Worm (Caenorhabditis elegans) whole organism, L3 larva: Measurements from ENCODE around the gene C06G3.3.

Experiments
- R02D3.7 ChIP-seq: fragments of 150-350 bp; optimal IDR thresholded peaks from 2 replicates; lab custom pipeline; 2014; ENCODE audit warnings: missing biosample characterization, missing genetic modification characterization
- ZK546.5 ChIP-seq: sonication (generic microtip); optimal IDR thresholded peaks from 2 replicates; lab custom pipeline; 2017; ENCODE audit warnings: missing biosample characterization, missing genetic modification characterization
- ama-1 ChIP-seq: fragments of 150-350 bp; optimal IDR thresholded peaks from 2 replicates; lab custom pipeline; 2018
- ceh-16 ChIP-seq: sonication (generic microtip); optimal IDR thresholded peaks from 2 replicates; lab custom pipeline; 2017; ENCODE audit warnings: missing biosample characterization, missing genetic modification characterization
- ceh-28 ChIP-seq: fragments of 150-350 bp; optimal IDR thresholded peaks from 2 replicates; lab custom pipeline; 2014; ENCODE audit warnings: missing biosample characterization, missing genetic modification reagents, missing genetic modification characterization
- ceh-9 ChIP-seq: sonication (generic microtip); optimal IDR thresholded peaks from 2 replicates; lab custom pipeline; 2018; ENCODE audit warnings: missing biosample characterization, missing genetic modification characterization
- egl-27 ChIP-seq: sonication (generic microtip); optimal IDR thresholded peaks from 4 replicates; lab custom pipeline; 2017; ENCODE audit warnings: missing biosample characterization, missing genetic modification reagents, missing genetic modification characterization
- elt-1 ChIP-seq: fragments of 150-350 bp; optimal IDR thresholded peaks from 2 replicates; lab custom pipeline; 2014; ENCODE audit warnings: missing biosample characterization, missing genetic modification characterization
- elt-2 ChIP-seq: sonication (generic microtip); optimal IDR thresholded peaks from 2 replicates; lab custom pipeline; 2016; ENCODE audit warnings: missing genetic modification reagents, mild to moderate bottlenecking, missing genetic modification characterization, missing compliant biosample characterization
- elt-3 ChIP-seq, 3 experiments: fragments of 150-350 bp in 1 of 3; sonication (generic microtip) in 2 of 3; optimal IDR thresholded peaks; 2 replicates in 2 of 3; 4 replicates in 1 of 3; lab custom pipeline; 2014 to 2017; ENCODE audit warnings: missing biosample characterization in 3 of 3, missing genetic modification characterization in 3 of 3
- eor-1 ChIP-seq, 2 experiments: fragments of 150-350 bp; optimal IDR thresholded peaks; 2 replicates each; lab custom pipeline; 2014 to 2018; ENCODE audit warnings: missing biosample characterization in 2 of 2, missing genetic modification characterization in 2 of 2
- fkh-2 ChIP-seq: fragments of 150-350 bp; optimal IDR thresholded peaks from 2 replicates; lab custom pipeline; 2014; ENCODE audit warnings: missing biosample characterization, missing genetic modification reagents, missing genetic modification characterization
- fos-1 ChIP-seq: fragments of 150-350 bp; optimal IDR thresholded peaks from 2 replicates; lab custom pipeline; 2014; ENCODE audit warnings: missing biosample characterization, missing genetic modification characterization
- hmg-11 ChIP-seq: sonication (generic microtip); optimal IDR thresholded peaks from 2 replicates; lab custom pipeline; 2016; ENCODE audit warnings: missing genetic modification characterization, missing compliant biosample characterization
- jun-1 ChIP-seq: fragments of 150-350 bp; optimal IDR thresholded peaks from 2 replicates; lab custom pipeline; 2014; ENCODE audit warnings: missing biosample characterization, missing genetic modification reagents, missing genetic modification characterization
- lin-15B ChIP-seq: fragments of 150-350 bp; optimal IDR thresholded peaks from 2 replicates; lab custom pipeline; 2014; ENCODE audit warnings: missing biosample characterization, missing genetic modification characterization
- lin-39 ChIP-seq: fragments of 150-350 bp; optimal IDR thresholded peaks from 2 replicates; lab custom pipeline; 2018; ENCODE audit warnings: missing biosample characterization, missing genetic modification reagents, missing genetic modification characterization
- lsy-12 ChIP-seq: sonication (generic microtip); optimal IDR thresholded peaks from 2 replicates; lab custom pipeline; 2016; ENCODE audit warnings: mild to moderate bottlenecking, missing genetic modification characterization, missing compliant biosample characterization
- mdl-1 ChIP-seq: fragments of 150-350 bp; optimal IDR thresholded peaks from 2 replicates; lab custom pipeline; 2014; ENCODE audit warnings: missing biosample characterization, missing genetic modification characterization
- mml-1 ChIP-seq: fragments of 150-350 bp; sonication (generic microtip); optimal IDR thresholded peaks from 3 replicates; lab custom pipeline; 2014; ENCODE audit warnings: missing biosample characterization, missing genetic modification characterization
- nfya-1 ChIP-seq: sonication (generic microtip); optimal IDR thresholded peaks from 2 replicates; lab custom pipeline; 2017; ENCODE audit warnings: missing genetic modification characterization, mild to moderate bottlenecking, missing compliant biosample characterization, antibody characterized with exemption, moderate library complexity; ENCODE audit not compliant: insufficient read depth
- nhr-11 ChIP-seq: fragments of 150-350 bp; optimal IDR thresholded peaks from 2 replicates; lab custom pipeline; 2014; ENCODE audit warnings: missing biosample characterization, missing genetic modification characterization
- nhr-12 ChIP-seq: fragments of 150-350 bp; optimal IDR thresholded peaks from 2 replicates; lab custom pipeline; 2014; ENCODE audit warnings: missing biosample characterization, missing genetic modification characterization
- nhr-23 ChIP-seq: fragments of 150-350 bp; optimal IDR thresholded peaks from 2 replicates; lab custom pipeline; 2014; ENCODE audit warnings: missing biosample characterization, missing genetic modification reagents, missing genetic modification characterization
- nhr-237 ChIP-seq: fragments of 150-350 bp; optimal IDR thresholded peaks from 2 replicates; lab custom pipeline; 2014; ENCODE audit warnings: missing biosample characterization, missing genetic modification characterization
- nhr-25 ChIP-seq: sonication (generic microtip); optimal IDR thresholded peaks from 2 replicates; lab custom pipeline; 2017; ENCODE audit warnings: missing biosample characterization, missing genetic modification characterization
- nhr-43 ChIP-seq: sonication (generic microtip); optimal IDR thresholded peaks from 2 replicates; lab custom pipeline; 2016; ENCODE audit warnings: mild to moderate bottlenecking, missing genetic modification characterization, missing compliant biosample characterization; ENCODE audit not compliant: poor library complexity, severe bottlenecking
- nhr-67 ChIP-seq: fragments of 150-350 bp; optimal IDR thresholded peaks from 2 replicates; lab custom pipeline; 2014; ENCODE audit warnings: missing biosample characterization, missing genetic modification characterization
- nhr-76 ChIP-seq: fragments of 150-350 bp; sonication (generic microtip); optimal IDR thresholded peaks from 5 replicates; lab custom pipeline; 2014; ENCODE audit warnings: missing biosample characterization, missing genetic modification characterization
- nhr-77 ChIP-seq: fragments of 150-350 bp; optimal IDR thresholded peaks from 2 replicates; lab custom pipeline; 2014; ENCODE audit warnings: missing biosample characterization, missing genetic modification characterization
- pha-4 ChIP-seq: fragments of 150-350 bp; optimal IDR thresholded peaks from 2 replicates; lab custom pipeline; 2014; ENCODE audit warnings: missing biosample characterization, missing genetic modification reagents, missing genetic modification characterization
- pqm-1 ChIP-seq: fragments of 150-350 bp; optimal IDR thresholded peaks from 2 replicates; lab custom pipeline; 2017; ENCODE audit warnings: missing biosample characterization, missing genetic modification characterization, inconsistent platforms
- skn-1 ChIP-seq: fragments of 150-350 bp; optimal IDR thresholded peaks from 2 replicates; lab custom pipeline; 2014; ENCODE audit warnings: missing biosample characterization, missing genetic modification characterization
- snpc-4 ChIP-seq: fragments of 150-350 bp; optimal IDR thresholded peaks from 2 replicates; lab custom pipeline; 2014; ENCODE audit warnings: missing biosample characterization, missing genetic modification characterization
- tbx-2 ChIP-seq: sonication (generic microtip); optimal IDR thresholded peaks from 2 replicates; lab custom pipeline; 2016; ENCODE audit warnings: mild to moderate bottlenecking, missing genetic modification characterization, missing compliant biosample characterization
- unc-39 ChIP-seq: sonication (generic microtip); optimal IDR thresholded peaks from 4 replicates; lab custom pipeline; 2017; ENCODE audit warnings: missing biosample characterization, missing genetic modification characterization
- unc-62 ChIP-seq: fragments of 150-350 bp; sonication (generic microtip); optimal IDR thresholded peaks from 4 replicates; lab custom pipeline; 2014; ENCODE audit warnings: missing biosample characterization, missing genetic modification reagents, missing genetic modification characterization
- zag-1 ChIP-seq: fragments of 150-350 bp; optimal IDR thresholded peaks from 2 replicates; lab custom pipeline; 2014; ENCODE audit warnings: missing biosample characterization, missing genetic modification characterization
- ztf-11 ChIP-seq: fragments of 150-350 bp; optimal IDR thresholded peaks from 2 replicates; lab custom pipeline; 2014; ENCODE audit warnings: missing biosample characterization, missing genetic modification characterization
- ztf-4 ChIP-seq: fragments of 150-350 bp; optimal IDR thresholded peaks from 2 replicates; lab custom pipeline; 2014; ENCODE audit warnings: missing biosample characterization, missing genetic modification characterization

C06G3.3 gene

DNA sequence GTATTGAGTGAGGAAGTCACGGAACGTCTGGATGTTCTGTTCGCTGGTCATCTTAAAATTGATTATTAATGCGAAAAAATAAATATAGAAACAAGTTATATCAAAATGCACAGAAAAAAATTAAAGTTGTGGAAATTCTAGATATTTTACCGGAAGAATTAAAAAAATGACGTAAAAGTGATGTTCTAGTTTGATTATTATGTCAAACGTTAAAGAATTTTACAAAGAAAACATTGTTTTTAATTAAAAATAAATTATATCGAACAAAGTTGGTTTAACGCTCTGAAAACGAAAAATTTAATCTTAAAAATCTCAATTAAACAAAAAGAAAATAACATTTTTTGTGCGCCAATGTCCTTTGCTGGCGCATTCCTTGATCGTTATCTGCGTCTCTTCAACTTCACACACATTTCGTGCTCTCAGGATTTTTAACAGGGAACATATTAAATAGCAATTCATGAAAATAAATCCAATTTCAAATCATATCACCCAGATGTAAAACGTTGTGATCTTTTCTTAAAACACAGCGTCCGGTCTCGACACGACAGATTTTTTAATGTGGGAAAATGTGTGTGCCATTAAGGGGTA lies 8.7 kb downstream of the C06G3.3 start, which contains the start of gene tin-9.1 (continued):
- no peak for TF ChIP-seq lsy-12 (tag; lab: Kevin White, UChicago)
- TF ChIP-seq pha-4 (tag; lab: Kevin White, UChicago) = peak; percentile 89
- no peak for TF ChIP-seq nhr-76 (tag; lab: Kevin White, UChicago)
- TF ChIP-seq ceh-28 = peak; percentile 35
- TF ChIP-seq, all 47 proteins: peak for 15

- TF ChIP-seq ceh-16 (tag; lab: Kevin White, UChicago) = no peak
- no peak for TF ChIP-seq tbx-2 (tag; lab: Kevin White, UChicago)
- no peak for TF ChIP-seq unc-39
- no peak for TF ChIP-seq jun-1 (tag; lab: Kevin White, UChicago)
- TF ChIP-seq lin-39 (tag; lab: Kevin White, UChicago) = no peak
- TF ChIP-seq pqm-1 (tag; lab: Kevin White, UChicago) = peak; percentile 24
- TF ChIP-seq ama-1 (lab: Kevin White, UChicago) = no peak
- TF ChIP-seq skn-1 (tag; lab: Kevin White, UChicago) = peak; percentile 34
- no peak for TF ChIP-seq nhr-23
- TF ChIP-seq elt-2 (tag; lab: Kevin White, UChicago) = peak; percentile 59
- no peak for TF ChIP-seq mml-1
- TF ChIP-seq pha-4 (tag; lab: Kevin White, UChicago) = no peak
- no peak for TF ChIP-seq unc-62 (GFP tag; lab: Kevin White, UChicago)
These were observed 9.5 kb downstream of the C06G3.3 start for ce11 chrIV:7045362-7045936.

DNA sequence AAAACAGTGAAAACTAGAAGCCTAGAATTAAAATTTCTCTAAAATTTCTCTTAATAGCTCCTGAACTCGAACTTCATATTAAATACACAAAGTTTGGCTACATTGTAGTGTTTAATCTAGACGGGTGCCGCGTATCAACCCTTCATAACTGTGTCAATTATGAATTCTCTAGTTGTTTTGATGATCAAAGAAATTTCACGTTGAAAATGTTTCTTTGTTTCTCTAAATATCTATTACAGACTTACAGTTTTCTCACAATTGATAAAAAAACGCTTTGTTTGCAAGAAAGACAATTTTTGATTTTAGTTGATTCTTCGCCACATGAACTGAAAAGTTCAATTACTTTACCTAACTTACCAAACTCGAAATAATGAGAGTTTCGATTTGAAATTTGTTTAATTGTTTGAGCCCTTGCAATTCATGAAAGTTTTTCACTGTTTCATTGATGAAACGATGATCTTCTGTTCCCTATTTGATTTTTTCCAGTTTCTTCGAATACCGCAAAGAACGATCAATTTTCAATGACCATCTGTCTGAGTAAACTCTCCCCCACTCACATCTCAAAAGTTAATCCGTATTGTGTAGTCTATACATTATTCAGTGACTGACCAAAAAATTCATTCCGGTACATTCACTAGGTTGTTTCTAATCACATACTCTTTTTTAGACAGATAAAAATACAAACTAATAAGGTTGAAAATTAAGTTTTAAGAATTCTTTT lies 10.9 kb downstream of the C06G3.3 start:
- peak; percentile 56 for TF ChIP-seq pqm-1 (tag; lab: Kevin White, UChicago)
- peak; percentile 39 for TF ChIP-seq elt-2 (tag; lab: Kevin White, UChicago)
- TF ChIP-seq pha-4 (tag; lab: Kevin White, UChicago) = peak; percentile 62
- no peak for TF ChIP-seq nhr-12 (tag; lab: Kevin White, UChicago)
- peak; percentile 7 for TF ChIP-seq elt-1 (tag; lab: Kevin White, UChicago)
- peak; percentile 26 for TF ChIP-seq nfya-1 (tag; lab: Kevin White, UChicago)
- TF ChIP-seq nhr-25 = peak; percentile 4
- TF ChIP-seq nhr-23 = peak; percentile 27
- TF ChIP-seq snpc-4 (tag; lab: Kevin White, UChicago) = no peak
- TF ChIP-seq ceh-16 (tag; lab: Kevin White, UChicago) = no peak
- TF ChIP-seq ama-1 (lab: Kevin White, UChicago) = peak; percentile 18
- TF ChIP-seq, all 47 proteins: peak for 8

DNA sequence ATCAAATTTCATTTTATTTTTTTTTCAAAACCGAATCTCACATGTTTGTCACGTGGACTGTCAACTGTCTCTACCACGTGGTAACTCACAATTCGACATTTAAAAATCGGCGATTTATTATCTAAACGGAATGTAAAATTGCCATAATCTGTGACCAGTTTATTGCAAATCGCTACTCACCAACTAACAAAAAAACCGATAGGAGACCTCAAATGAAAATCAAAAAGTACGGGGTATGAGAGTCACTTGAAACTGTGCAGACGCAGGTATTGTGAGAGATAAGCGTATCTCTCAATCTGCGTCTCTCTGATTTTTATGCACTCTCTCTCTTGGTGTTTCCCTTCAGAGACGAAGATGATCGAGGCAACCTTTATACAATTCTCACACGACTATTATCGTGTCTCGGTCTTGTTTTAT lies 11.8 kb downstream of the C06G3.3 start:
- TF ChIP-seq jun-1 (tag; lab: Kevin White, UChicago) = peak; percentile 81
- no peak for TF ChIP-seq lin-15B
- TF ChIP-seq lin-39 (tag; lab: Kevin White, UChicago) = no peak
- TF ChIP-seq fkh-2 (tag; lab: Kevin White, UChicago) = no peak
- no peak for TF ChIP-seq unc-62 (GFP tag; lab: Kevin White, UChicago)
- TF ChIP-seq nhr-11 (tag; lab: Kevin White, UChicago) = no peak
- no peak for TF ChIP-seq fos-1 (tag; lab: Kevin White, UChicago)
- peak; percentile 51 for TF ChIP-seq ceh-28
- peak; percentile 81 for TF ChIP-seq nhr-43 (tag; lab: Kevin White, UChicago)
- TF ChIP-seq nhr-25 = peak; percentile 78
- TF ChIP-seq ztf-4 (tag; lab: Kevin White, UChicago) = peak; percentile 16
- peak; percentile 96 for TF ChIP-seq elt-2 (tag; lab: Kevin White, UChicago)
- TF ChIP-seq nhr-23 = peak; percentile 69
- TF ChIP-seq egl-27 (tag; lab: Kevin White, UChicago) = no peak
- no peak for TF ChIP-seq ZK546.5 (tag; lab: Kevin White, UChicago)
- peak; percentile 57 for TF ChIP-seq lsy-12 (tag; lab: Kevin White, UChicago)
- no peak for TF ChIP-seq ceh-16 (tag; lab: Kevin White, UChicago)
- no peak for TF ChIP-seq ceh-9
- no peak for TF ChIP-seq nhr-77 (tag; lab: Kevin White, UChicago)
- peak; percentile 8 for TF ChIP-seq nhr-76 (tag; lab: Kevin White, UChicago)
- TF ChIP-seq unc-39 = no peak
- TF ChIP-seq ztf-11 (tag; lab: Kevin White, UChicago) = no peak
- no peak for TF ChIP-seq ama-1 (lab: Kevin White, UChicago)
- no peak for TF ChIP-seq nhr-67 (tag; lab: Kevin White, UChicago)
- no peak for TF ChIP-seq nhr-12 (tag; lab: Kevin White, UChicago)
- no peak for TF ChIP-seq nhr-237 (tag; lab: Kevin White, UChicago)
- TF ChIP-seq nfya-1 (tag; lab: Kevin White, UChicago) = peak; percentile 58
- TF ChIP-seq pqm-1 (tag; lab: Kevin White, UChicago) = peak; percentile 92
- peak; percentile 33 for TF ChIP-seq mdl-1 (tag; lab: Kevin White, UChicago)
- TF ChIP-seq zag-1 = no peak
- peak; percentile 68 for TF ChIP-seq mml-1
- peak; percentile 67 for TF ChIP-seq elt-1 (tag; lab: Kevin White, UChicago)
- peak; percentile 57 for TF ChIP-seq pha-4 (tag; lab: Kevin White, UChicago)
- TF ChIP-seq elt-3 (tag; optimal IDR thresholded peaks at IDR 0.05; lab: Kevin White, UChicago) = peak in 1 of 3 experiments; percentile 75
- TF ChIP-seq snpc-4 (tag; lab: Kevin White, UChicago) = no peak
- TF ChIP-seq R02D3.7 (tag; lab: Kevin White, UChicago) = no peak
- TF ChIP-seq eor-1 (tag; optimal IDR thresholded peaks at IDR 0.05; lab: Kevin White, UChicago) = peak in 1 of 2 experiments; percentile 4
- TF ChIP-seq hmg-11 (tag; lab: Kevin White, UChicago) = peak; percentile 46
